Worm (Caenorhabditis elegans) whole organism, mixed stage, embryonic: ENCODE data around the gene F07B10.7.
A peak's percentile ranks its signal among the peaks of the same experiment; 100 is the strongest.

Source experiments
- M03D4.4 ChIP-seq: sonication (generic microtip); optimal IDR thresholded peaks from 2 replicates; lab custom pipeline; 2017; ENCODE audit warnings: mild to moderate bottlenecking, missing genetic modification characterization, missing compliant biosample characterization
- bed-3 ChIP-seq: fragments of 200-800 bp; sonication (Bioruptor generic); optimal IDR thresholded peaks from 3 replicates; lab custom pipeline; 2018; ENCODE audit warnings: mild to moderate bottlenecking, missing genetic modification characterization, moderate library complexity, missing compliant biosample characterization
- blmp-1 ChIP-seq: fragments of 150-350 bp; optimal IDR thresholded peaks from 2 replicates; lab custom pipeline; 2014; ENCODE audit warnings: missing biosample characterization, missing genetic modification characterization
- ceh-39 ChIP-seq: fragments of 150-350 bp; optimal IDR thresholded peaks from 2 replicates; lab custom pipeline; 2014; ENCODE audit warnings: missing biosample characterization, missing genetic modification characterization
- ceh-43 ChIP-seq: fragments of 200-800 bp; sonication (Bioruptor generic); optimal IDR thresholded peaks from 2 replicates; lab custom pipeline; 2018; ENCODE audit warnings: mild to moderate bottlenecking, missing genetic modification characterization, moderate library complexity, missing compliant biosample characterization
- ceh-83 ChIP-seq: fragments of 200-800 bp; sonication (Bioruptor generic); optimal IDR thresholded peaks from 2 replicates; lab custom pipeline; 2018; ENCODE audit warnings: mild to moderate bottlenecking, missing genetic modification characterization, missing compliant biosample characterization
- ces-1 ChIP-seq: fragments of 150-350 bp; optimal IDR thresholded peaks from 2 replicates; lab custom pipeline; 2014; ENCODE audit warnings: missing biosample characterization, missing genetic modification reagents, missing genetic modification characterization
- cnd-1 ChIP-seq: fragments of 200-800 bp; sonication (Bioruptor generic); optimal IDR thresholded peaks from 2 replicates; lab custom pipeline; 2018; ENCODE audit warnings: mild to moderate bottlenecking, missing genetic modification characterization, missing compliant biosample characterization
- drap-1 ChIP-seq: fragments of 200-800 bp; sonication (Bioruptor generic); optimal IDR thresholded peaks from 3 replicates; lab custom pipeline; 2018; ENCODE audit warnings: mild to moderate bottlenecking, missing genetic modification characterization, missing compliant biosample characterization
- elt-1 ChIP-seq: sonication (generic microtip); optimal IDR thresholded peaks from 2 replicates; lab custom pipeline; 2017; ENCODE audit warnings: missing genetic modification characterization, mild to moderate bottlenecking, missing compliant biosample characterization, antibody characterized with exemption, moderate library complexity, borderline replicate concordance; ENCODE audit not compliant: insufficient read depth
- elt-3 ChIP-seq: fragments of 150-350 bp; optimal IDR thresholded peaks from 2 replicates; lab custom pipeline; 2014; ENCODE audit warnings: missing biosample characterization, missing genetic modification characterization
- flh-1 ChIP-seq: fragments of 200-800 bp; sonication (Bioruptor generic); optimal IDR thresholded peaks from 2 replicates; lab custom pipeline; 2018; ENCODE audit warnings: mild to moderate bottlenecking, missing genetic modification characterization, moderate library complexity, missing compliant biosample characterization
- ham-2 ChIP-seq: fragments of 200-800 bp; sonication (Bioruptor generic); optimal IDR thresholded peaks from 2 replicates; lab custom pipeline; 2018; ENCODE audit warnings: mild to moderate bottlenecking, missing genetic modification characterization, missing compliant biosample characterization
- hlh-1 ChIP-seq: fragments of 150-350 bp; optimal IDR thresholded peaks from 2 replicates; lab custom pipeline; 2014; ENCODE audit warnings: missing biosample characterization, missing genetic modification reagents, missing genetic modification characterization
- lin-13 ChIP-seq: fragments of 150-350 bp; optimal IDR thresholded peaks from 2 replicates; lab custom pipeline; 2014; ENCODE audit warnings: missing biosample characterization, missing genetic modification characterization
- lin-32 ChIP-seq: fragments of 200-800 bp; sonication (Bioruptor generic); optimal IDR thresholded peaks from 2 replicates; lab custom pipeline; 2018; ENCODE audit warnings: mild to moderate bottlenecking, missing genetic modification characterization, missing compliant biosample characterization
- lsy-2 ChIP-seq: fragments of 150-350 bp; optimal IDR thresholded peaks from 2 replicates; lab custom pipeline; 2014; ENCODE audit warnings: missing biosample characterization, missing genetic modification characterization
- mab-5 ChIP-seq: fragments of 150-350 bp; optimal IDR thresholded peaks from 2 replicates; lab custom pipeline; 2014; ENCODE audit warnings: missing biosample characterization, missing genetic modification characterization
- mep-1 ChIP-seq: fragments of 150-350 bp; optimal IDR thresholded peaks from 2 replicates; lab custom pipeline; 2017; ENCODE audit warnings: missing biosample characterization, missing genetic modification reagents, missing genetic modification characterization, inconsistent platforms
- mls-2 ChIP-seq: sonication (generic microtip); optimal IDR thresholded peaks from 2 replicates; lab custom pipeline; 2016; ENCODE audit warnings: mild to moderate bottlenecking, missing genetic modification characterization, moderate library complexity, missing compliant biosample characterization
- nhr-12 ChIP-seq: fragments of 150-350 bp; optimal IDR thresholded peaks from 2 replicates; lab custom pipeline; 2014; ENCODE audit warnings: missing biosample characterization, missing genetic modification characterization
- nhr-2 ChIP-seq: fragments of 150-350 bp; optimal IDR thresholded peaks from 2 replicates; lab custom pipeline; 2014; ENCODE audit warnings: missing biosample characterization, missing genetic modification characterization
- nhr-237 ChIP-seq: fragments of 150-350 bp; optimal IDR thresholded peaks from 2 replicates; lab custom pipeline; 2014; ENCODE audit warnings: missing biosample characterization, missing genetic modification characterization
- nhr-28 ChIP-seq: fragments of 150-350 bp; optimal IDR thresholded peaks from 2 replicates; lab custom pipeline; 2014; ENCODE audit warnings: missing biosample characterization, missing genetic modification characterization
- nhr-76 ChIP-seq: sonication (generic microtip); optimal IDR thresholded peaks from 2 replicates; lab custom pipeline; 2017; ENCODE audit warnings: missing biosample characterization, missing genetic modification characterization
- pha-4 ChIP-seq: fragments of 150-350 bp; optimal IDR thresholded peaks from 2 replicates; lab custom pipeline; 2018; ENCODE audit warnings: missing biosample characterization, missing genetic modification reagents, missing genetic modification characterization
- sem-2 ChIP-seq: fragments of 200-800 bp; sonication (Bioruptor generic); optimal IDR thresholded peaks from 2 replicates; lab custom pipeline; 2018; ENCODE audit warnings: mild to moderate bottlenecking, missing genetic modification characterization, missing compliant biosample characterization
- snpc-4 ChIP-seq: fragments of 150-350 bp; optimal IDR thresholded peaks from 2 replicates; lab custom pipeline; 2014; ENCODE audit warnings: missing biosample characterization, missing genetic modification characterization
- sptf-1 ChIP-seq: sonication (generic microtip); optimal IDR thresholded peaks from 2 replicates; lab custom pipeline; 2017; ENCODE audit warnings: mild to moderate bottlenecking, missing genetic modification characterization, moderate library complexity, missing compliant biosample characterization
- tbx-8 ChIP-seq: fragments of 200-800 bp; sonication (Bioruptor generic); optimal IDR thresholded peaks from 2 replicates; lab custom pipeline; 2018; ENCODE audit warnings: mild to moderate bottlenecking, missing genetic modification characterization, moderate library complexity, missing compliant biosample characterization
- unc-120 ChIP-seq: sonication (generic microtip); optimal IDR thresholded peaks from 2 replicates; lab custom pipeline; 2017; ENCODE audit warnings: missing genetic modification characterization, missing compliant biosample characterization; ENCODE audit not compliant: poor library complexity, severe bottlenecking
- unc-39 ChIP-seq: fragments of 150-350 bp; optimal IDR thresholded peaks from 2 replicates; lab custom pipeline; 2014; ENCODE audit warnings: missing biosample characterization, missing genetic modification characterization
- unc-62 ChIP-seq: fragments of 150-350 bp; optimal IDR thresholded peaks from 2 replicates; lab custom pipeline; 2014; ENCODE audit warnings: missing biosample characterization, missing genetic modification reagents, missing genetic modification characterization
- zip-8 ChIP-seq: fragments of 150-350 bp; optimal IDR thresholded peaks from 2 replicates; lab custom pipeline; 2014; ENCODE audit warnings: missing biosample characterization, missing genetic modification characterization
- ztf-11 ChIP-seq: fragments of 150-350 bp; optimal IDR thresholded peaks from 2 replicates; lab custom pipeline; 2014; ENCODE audit warnings: missing biosample characterization, missing genetic modification characterization

F07B10.7 gene

DNA sequence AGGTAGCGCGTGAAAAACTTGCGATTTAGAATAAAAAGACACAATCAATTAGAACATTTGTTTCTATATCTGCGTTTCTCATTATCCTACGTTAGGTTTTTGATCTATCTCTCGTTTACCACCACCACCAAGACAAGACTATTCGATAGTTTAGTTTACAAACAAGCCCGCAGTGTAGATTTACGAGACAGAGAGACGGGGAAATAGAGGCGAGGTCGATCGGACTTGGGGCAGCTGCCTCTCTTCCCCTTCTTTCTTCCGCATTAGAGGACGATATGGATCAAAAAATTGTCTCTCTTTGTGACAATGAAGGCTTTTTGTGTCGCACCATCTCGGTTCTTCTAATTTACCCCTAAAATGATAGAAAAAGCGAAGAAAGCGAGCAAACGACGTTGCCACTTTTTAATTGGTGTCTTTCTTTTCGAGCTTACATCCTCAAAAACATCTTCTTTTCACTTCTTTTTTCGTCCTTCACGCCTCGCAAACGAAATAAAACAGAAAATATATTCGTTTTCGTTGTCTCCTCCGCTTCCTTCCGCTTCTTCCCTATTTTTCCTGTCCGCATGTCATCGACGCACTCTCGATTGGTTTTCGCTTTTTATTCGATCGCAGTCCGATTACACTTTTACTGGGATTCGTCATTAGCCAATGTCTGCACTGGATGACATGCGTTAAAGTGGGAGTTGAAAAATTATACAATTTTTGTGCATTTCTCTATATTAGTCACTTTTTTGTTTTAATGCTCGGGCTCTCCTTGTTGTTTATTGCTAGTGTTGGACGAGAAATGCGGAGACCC, 21.1 kb upstream of the F07B10.7 start:
- TF ChIP-seq ceh-83 (GFP tag; lab: Kevin White, UChicago) = no peak
- TF ChIP-seq zip-8 (tag; lab: Kevin White, UChicago) = no peak
- TF ChIP-seq drap-1 (GFP tag; lab: Kevin White, UChicago) = no peak
- no peak for TF ChIP-seq nhr-2 (tag; lab: Kevin White, UChicago)
- no peak for TF ChIP-seq M03D4.4 (tag; lab: Kevin White, UChicago)
- TF ChIP-seq nhr-28 (tag; lab: Kevin White, UChicago) = no peak
- no peak for TF ChIP-seq nhr-76 (tag; lab: Kevin White, UChicago)
- peak; percentile 38 for TF ChIP-seq unc-120
- TF ChIP-seq ham-2 (GFP tag; lab: Kevin White, UChicago) = peak; percentile 65
- TF ChIP-seq pha-4 (tag; lab: Kevin White, UChicago) = no peak
- peak; percentile 69 for TF ChIP-seq blmp-1 (tag; lab: Kevin White, UChicago)
- TF ChIP-seq sem-2 (GFP tag; lab: Kevin White, UChicago) = no peak
- TF ChIP-seq ztf-11 (tag; lab: Kevin White, UChicago) = no peak
- peak; percentile 7 for TF ChIP-seq mep-1 (tag; lab: Kevin White, UChicago)
- TF ChIP-seq flh-1 = no peak
- TF ChIP-seq lin-32 (GFP tag; lab: Kevin White, UChicago) = no peak
- TF ChIP-seq hlh-1 (tag; lab: Kevin White, UChicago) = peak; percentile 91
- TF ChIP-seq elt-3 (tag; lab: Kevin White, UChicago) = no peak
- no peak for TF ChIP-seq snpc-4 (tag; lab: Kevin White, UChicago)
- peak; percentile 39 for TF ChIP-seq ceh-39 (tag; lab: Kevin White, UChicago)
- peak; percentile 3 for TF ChIP-seq ces-1 (GFP tag; lab: Kevin White, UChicago)
- no peak for TF ChIP-seq lin-13 (tag; lab: Kevin White, UChicago)
- TF ChIP-seq sptf-1 (tag; lab: Kevin White, UChicago) = no peak
- no peak for TF ChIP-seq mab-5 (tag; lab: Kevin White, UChicago)
- TF ChIP-seq lsy-2 (tag; lab: Kevin White, UChicago) = no peak
- TF ChIP-seq unc-62 (GFP tag; lab: Kevin White, UChicago) = peak; percentile 39
- TF ChIP-seq ceh-43 (GFP tag; lab: Kevin White, UChicago) = no peak
- TF ChIP-seq tbx-8 (GFP tag; lab: Kevin White, UChicago) = no peak
- TF ChIP-seq unc-39 (tag; lab: Kevin White, UChicago) = no peak
- no peak for TF ChIP-seq bed-3 (GFP tag; lab: Kevin White, UChicago)
- TF ChIP-seq cnd-1 (tag; lab: Kevin White, UChicago) = no peak
- peak; percentile 41 for TF ChIP-seq elt-1 (tag; lab: Kevin White, UChicago)
- no peak for TF ChIP-seq mls-2 (tag; lab: Kevin White, UChicago)
- no peak for TF ChIP-seq nhr-237 (tag; lab: Kevin White, UChicago)
- no peak for TF ChIP-seq nhr-12 (tag; lab: Kevin White, UChicago)

DNA sequence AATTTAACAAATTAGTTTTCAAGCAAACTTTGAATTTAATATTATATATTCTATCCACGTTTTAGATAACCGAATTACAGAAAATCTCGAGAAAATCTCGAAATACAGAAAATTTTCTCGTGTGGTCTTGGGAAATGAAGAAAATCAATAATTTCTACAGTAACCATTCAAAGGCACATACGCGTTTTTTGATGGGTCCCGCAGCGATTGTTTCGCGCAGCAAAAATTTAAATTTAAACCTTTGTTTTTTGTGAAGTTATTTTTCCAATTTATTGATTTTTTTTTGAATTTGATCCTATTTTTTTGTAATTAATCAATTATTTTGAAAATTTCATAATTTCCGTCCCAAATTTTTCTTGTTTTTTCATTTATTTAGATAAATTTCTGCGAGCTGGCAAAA, 19.0 kb upstream of the F07B10.7 start:
- TF ChIP-seq lin-32 (GFP tag; lab: Kevin White, UChicago) = no peak
- no peak for TF ChIP-seq unc-62 (GFP tag; lab: Kevin White, UChicago)
- no peak for TF ChIP-seq mls-2 (tag; lab: Kevin White, UChicago)
- TF ChIP-seq nhr-237 (tag; lab: Kevin White, UChicago) = no peak
- no peak for TF ChIP-seq bed-3 (GFP tag; lab: Kevin White, UChicago)
- TF ChIP-seq mab-5 (tag; lab: Kevin White, UChicago) = no peak
- no peak for TF ChIP-seq tbx-8 (GFP tag; lab: Kevin White, UChicago)
- TF ChIP-seq, all 35 proteins: peak for 0

DNA sequence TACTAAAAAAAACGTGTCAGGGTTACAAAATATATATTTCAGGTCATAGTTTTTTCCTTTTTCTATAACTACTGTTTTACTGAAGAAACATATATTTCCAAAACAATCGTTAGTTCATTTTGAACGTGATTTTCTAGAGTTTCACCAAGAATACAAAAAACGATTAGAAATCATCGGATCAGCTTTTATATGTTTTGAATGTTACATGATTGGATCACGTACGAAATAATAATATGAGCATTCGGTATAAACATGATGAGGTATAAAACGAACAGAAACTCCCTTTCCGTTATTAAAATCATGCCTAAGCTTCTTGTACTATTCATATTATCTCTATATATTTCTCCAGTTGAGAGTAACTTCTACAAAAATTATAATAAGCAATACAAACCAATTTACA, 12.3 kb upstream of the F07B10.7 start, which contains the start of gene clec-223:
TSS of gene clec-223 (plus strand) at position 301 of the 400 bp plus-strand sequence.
- no peak for TF ChIP-seq ceh-83 (GFP tag; lab: Kevin White, UChicago)
- TF ChIP-seq unc-39 (tag; lab: Kevin White, UChicago) = no peak
- TF ChIP-seq ztf-11 (tag; lab: Kevin White, UChicago) = no peak
